Fruit fly (Drosophila melanogaster) whole organism, wandering third instar larva: ENCODE data around the gene bbg.

Experiments used
- Abd-B ChIP-seq: fragments of >200 bp; optimal IDR thresholded peaks from 2 replicates; lab custom pipeline; 2017; ENCODE audit warnings: missing biosample characterization, missing genetic modification characterization
- CG32264 ChIP-seq: fragments of 200-800 bp; sonication (Bioruptor generic); optimal IDR thresholded peaks from 2 replicates; lab custom pipeline; 2016; ENCODE audit warnings: missing biosample characterization, missing genetic modification characterization
- CrebA ChIP-seq: fragments of 200-800 bp; sonication (Bioruptor generic); optimal IDR thresholded peaks from 2 replicates; lab custom pipeline; 2016; ENCODE audit warnings: missing biosample characterization, mild to moderate bottlenecking, missing genetic modification characterization, borderline replicate concordance
- Dfd ChIP-seq: fragments of >200 bp; optimal IDR thresholded peaks from 2 replicates; lab custom pipeline; 2017; ENCODE audit warnings: missing biosample characterization, missing genetic modification characterization
- Dif ChIP-seq: fragments of 200-275, 200-300 bp; sonication (Bioruptor generic); optimal IDR thresholded peaks from 2 replicates; lab custom pipeline; 2018; ENCODE audit warnings: missing biosample characterization, missing genetic modification characterization; ENCODE audit not compliant: partially characterized antibody
- GATAd ChIP-seq: sonication (Bioruptor generic); optimal IDR thresholded peaks from 2 replicates; lab custom pipeline; 2016; ENCODE audit warnings: missing biosample characterization, missing genetic modification characterization
- HLH106 ChIP-seq: fragments of 200-800 bp; optimal IDR thresholded peaks from 3 replicates; lab custom pipeline; 2019; ENCODE audit warnings: missing biosample characterization, mild to moderate bottlenecking, missing genetic modification characterization, moderate library complexity
- Hnf4 ChIP-seq: fragments of 200-800 bp; sonication (Bioruptor generic); optimal IDR thresholded peaks from 2 replicates; lab custom pipeline; 2016; ENCODE audit warnings: missing biosample characterization, mild to moderate bottlenecking, missing genetic modification characterization
- Hr78 ChIP-seq: fragments of >200 bp; optimal IDR thresholded peaks from 2 replicates; lab custom pipeline; 2017; ENCODE audit warnings: missing biosample characterization, missing genetic modification characterization
- Hr83 ChIP-seq: fragments of 200-300 bp; sonication (Bioruptor generic); optimal IDR thresholded peaks from 2 replicates; lab custom pipeline; 2016; ENCODE audit warnings: missing biosample characterization, mild to moderate bottlenecking, missing genetic modification characterization, moderate library complexity; ENCODE audit not compliant: poor library complexity, severe bottlenecking
- Jra ChIP-seq: sonication (Bioruptor generic); optimal IDR thresholded peaks from 2 replicates; lab custom pipeline; 2016; ENCODE audit warnings: missing biosample characterization, missing genetic modification characterization
- Mio ChIP-seq: sonication (Bioruptor generic); optimal IDR thresholded peaks from 2 replicates; lab custom pipeline; 2016; ENCODE audit warnings: missing biosample characterization, missing genetic modification characterization
- Myc ChIP-seq: fragments of >200 bp; optimal IDR thresholded peaks from 2 replicates; lab custom pipeline; 2017
- N ChIP-seq: fragments of >200 bp; optimal IDR thresholded peaks from 2 replicates; lab custom pipeline; 2018; ENCODE audit warnings: missing biosample characterization, missing external identifiers, missing genetic modification characterization
- OdsH ChIP-seq: fragments of 200-800 bp; sonication (Bioruptor generic); optimal IDR thresholded peaks from 2 replicates; lab custom pipeline; 2016; ENCODE audit warnings: missing biosample characterization, mild to moderate bottlenecking, missing genetic modification characterization
- Rel ChIP-seq, 2 experiments: fragments of 200-800 bp; sonication (Bioruptor generic) in 1 of 2; optimal IDR thresholded peaks; 2 replicates in 1 of 2; 3 replicates in 1 of 2; lab custom pipeline; 2016 to 2019; ENCODE audit warnings: mild to moderate bottlenecking in 2 of 2, missing biosample characterization in 2 of 2, missing genetic modification characterization in 2 of 2, moderate library complexity in 1 of 2
- Sp1 ChIP-seq: fragments of 200-800 bp; sonication (Bioruptor generic); optimal IDR thresholded peaks from 3 replicates; lab custom pipeline; 2019; ENCODE audit warnings: missing biosample characterization, mild to moderate bottlenecking, missing genetic modification characterization, moderate library complexity
- Vsx2 ChIP-seq: fragments of 200-300, 225-300 bp; sonication (Bioruptor generic); optimal IDR thresholded peaks from 2 replicates; lab custom pipeline; 2018; ENCODE audit warnings: missing biosample characterization, missing genetic modification characterization; ENCODE audit not compliant: partially characterized antibody
- br ChIP-seq: fragments of 200-800 bp; sonication (Bioruptor generic); optimal IDR thresholded peaks from 2 replicates; lab custom pipeline; 2016; ENCODE audit warnings: missing biosample characterization, missing genetic modification characterization
- brk ChIP-seq: fragments of 200-800 bp; sonication (Bioruptor generic); optimal IDR thresholded peaks from 2 replicates; lab custom pipeline; 2016; ENCODE audit warnings: missing biosample characterization, mild to moderate bottlenecking, missing genetic modification characterization
- dl ChIP-seq, 2 experiments: fragments of 175-275, 200-275 bp in 1 of 2; fragments of 200-275 bp in 1 of 2; sonication (Bioruptor generic); optimal IDR thresholded peaks; lab custom pipeline; 2018; ENCODE audit warnings: mild to moderate bottlenecking in 2 of 2, missing biosample characterization in 2 of 2, missing genetic modification characterization in 2 of 2, moderate library complexity in 2 of 2; ENCODE audit not compliant: partially characterized antibody in 2 of 2, insufficient read depth in 1 of 2
- dmrt93B ChIP-seq: fragments of 200-800 bp; sonication (Bioruptor generic); optimal IDR thresholded peaks from 2 replicates; lab custom pipeline; 2018; ENCODE audit warnings: missing biosample characterization, mild to moderate bottlenecking, missing genetic modification characterization
- dsf ChIP-seq: sonication (Bioruptor generic); optimal IDR thresholded peaks from 2 replicates; lab custom pipeline; 2016; ENCODE audit warnings: missing biosample characterization, missing genetic modification characterization, borderline replicate concordance
- ey ChIP-seq: fragments of 200-800 bp; sonication (Bioruptor generic); optimal IDR thresholded peaks from 2 replicates; lab custom pipeline; 2016; ENCODE audit warnings: missing biosample characterization, missing genetic modification characterization
- fru ChIP-seq: fragments of 200-800 bp; sonication (Bioruptor generic); optimal IDR thresholded peaks from 3 replicates; lab custom pipeline; 2016; ENCODE audit warnings: missing biosample characterization, mild to moderate bottlenecking, missing genetic modification characterization
- h ChIP-seq: fragments of 200-800 bp; sonication (Bioruptor generic); optimal IDR thresholded peaks from 3 replicates; lab custom pipeline; 2016; ENCODE audit warnings: missing biosample characterization, mild to moderate bottlenecking, missing genetic modification characterization
- jim ChIP-seq: fragments of 175-275, 200-325 bp; sonication (Bioruptor generic); optimal IDR thresholded peaks from 2 replicates; lab custom pipeline; 2016; ENCODE audit warnings: missing biosample characterization, mild to moderate bottlenecking, missing genetic modification characterization
- lola ChIP-seq: fragments of >200 bp; optimal IDR thresholded peaks from 2 replicates; lab custom pipeline; 2017; ENCODE audit warnings: missing biosample characterization, missing genetic modification characterization
- pan ChIP-seq: fragments of >200 bp; optimal IDR thresholded peaks from 2 replicates; lab custom pipeline; 2017
- psq ChIP-seq: fragments of 200-800 bp; sonication (Bioruptor generic); optimal IDR thresholded peaks from 3 replicates; lab custom pipeline; 2017; ENCODE audit warnings: missing biosample characterization, mild to moderate bottlenecking, missing genetic modification characterization, moderate library complexity
- rgr ChIP-seq: fragments of 200-800 bp; sonication (Bioruptor generic); optimal IDR thresholded peaks from 3 replicates; lab custom pipeline; 2016; ENCODE audit warnings: missing biosample characterization, mild to moderate bottlenecking, missing genetic modification characterization
- sage ChIP-seq: fragments of 200-800 bp; sonication (Bioruptor generic); optimal IDR thresholded peaks from 2 replicates; lab custom pipeline; 2016; ENCODE audit warnings: missing biosample characterization, mild to moderate bottlenecking, missing genetic modification characterization
- sv ChIP-seq: fragments of 200-800 bp; sonication (Bioruptor generic); optimal IDR thresholded peaks from 3 replicates; lab custom pipeline; 2016; ENCODE audit warnings: missing biosample characterization, missing genetic modification characterization
- tai ChIP-seq: sonication (Bioruptor generic); optimal IDR thresholded peaks from 2 replicates; lab custom pipeline; 2016; ENCODE audit warnings: missing biosample characterization, missing genetic modification characterization
- usp ChIP-seq: fragments of >200 bp; optimal IDR thresholded peaks from 2 replicates; lab custom pipeline; 2017; ENCODE audit warnings: missing biosample characterization, missing genetic modification characterization
- woc ChIP-seq: sonication (Bioruptor generic); optimal IDR thresholded peaks from 2 replicates; lab custom pipeline; 2016; ENCODE audit warnings: missing biosample characterization, mild to moderate bottlenecking, missing genetic modification characterization

The bbg gene

dm6 chr3L:14446874-14447273, 89.2 kb downstream of the bbg start:
- no peak for TF ChIP-seq Jra
- no peak for TF ChIP-seq sage (GFP tag; lab: Kevin White, UChicago)

dm6 chr3L:14440592-14440991, 95.5 kb downstream of the bbg start:
- no peak for TF ChIP-seq Hr83 (GFP tag; lab: Kevin White, UChicago)
- no peak for TF ChIP-seq Sp1
- no peak for TF ChIP-seq sage (GFP tag; lab: Kevin White, UChicago)
- no peak for TF ChIP-seq lola (GFP tag; lab: Kevin White, UChicago)
- TF ChIP-seq N (GFP tag; lab: Kevin White, UChicago), result no peak
- TF ChIP-seq Mio (GFP tag; lab: Kevin White, UChicago), result no peak
- TF ChIP-seq dmrt93B (GFP tag; lab: Kevin White, UChicago), result no peak
- no peak for TF ChIP-seq Abd-B (GFP tag; lab: Kevin White, UChicago)
- TF ChIP-seq Dfd (GFP tag; lab: Kevin White, UChicago), result no peak
- no peak for TF ChIP-seq dl (GFP tag; optimal IDR thresholded peaks at IDR 0.05; lab: Kevin White, UChicago; ENCODE audit: insufficient read depth in 1 of 2, partially characterized antibody in 2 of 2)
- no peak for TF ChIP-seq CG32264 (GFP tag; lab: Kevin White, UChicago)
- no peak for TF ChIP-seq usp (GFP tag; lab: Kevin White, UChicago)
- TF ChIP-seq CrebA (GFP tag; lab: Kevin White, UChicago), result no peak
- no peak for TF ChIP-seq brk (GFP tag; lab: Kevin White, UChicago)
- no peak for TF ChIP-seq Dif
- no peak for TF ChIP-seq sv (GFP tag; lab: Kevin White, UChicago)
- no peak for TF ChIP-seq Hr78 (GFP tag; lab: Kevin White, UChicago)
- no peak for TF ChIP-seq tai

- TF ChIP-seq Abd-B (GFP tag; lab: Kevin White, UChicago) (no peak), dsf (no peak), OdsH (no peak), dl (GFP tag; optimal IDR thresholded peaks at IDR 0.05; lab: Kevin White, UChicago; ENCODE audit: insufficient read depth in 1 of 2, partially characterized antibody in 2 of 2) (no peak), pan (lab: Kevin White, UChicago) (no peak), ey (no peak), Rel (GFP tag; optimal IDR thresholded peaks at IDR 0.05; lab: Kevin White, UChicago) (no peak), Rel (tag; optimal IDR thresholded peaks at IDR 0.05; lab: Kevin White, UChicago) (no peak), sv (GFP tag; lab: Kevin White, UChicago) (no peak), lola (GFP tag; lab: Kevin White, UChicago) (no peak), Hnf4 (GFP tag; lab: Kevin White, UChicago) (no peak), dmrt93B (GFP tag; lab: Kevin White, UChicago) (no peak), psq (no peak), CG32264 (GFP tag; lab: Kevin White, UChicago) (no peak), Jra (no peak), HLH106 (tag; lab: Kevin White, UChicago) (no peak), br (no peak), sage (GFP tag; lab: Kevin White, UChicago) (no peak), h (GFP tag; lab: Kevin White, UChicago) (no peak), Hr83 (GFP tag; lab: Kevin White, UChicago) (no peak), fru (no peak)
- TF ChIP-seq, all 38 proteins: peak for 0
Measured at dm6 chr3L:14432252-14432651, 103.8 kb downstream of the bbg start.

- TF ChIP-seq Dfd (GFP tag; lab: Kevin White, UChicago), result no peak
- TF ChIP-seq woc, result no peak
- TF ChIP-seq lola (GFP tag; lab: Kevin White, UChicago), result no peak
- no peak for TF ChIP-seq HLH106 (tag; lab: Kevin White, UChicago)
- no peak for TF ChIP-seq CrebA (GFP tag; lab: Kevin White, UChicago)
- no peak for TF ChIP-seq Abd-B (GFP tag; lab: Kevin White, UChicago)
- TF ChIP-seq Dif, result no peak
- TF ChIP-seq Jra, result no peak
- no peak for TF ChIP-seq rgr
- no peak for TF ChIP-seq OdsH
- no peak for TF ChIP-seq Hr78 (GFP tag; lab: Kevin White, UChicago)
- TF ChIP-seq tai, result no peak
- no peak for TF ChIP-seq psq
- TF ChIP-seq GATAd, result no peak
- TF ChIP-seq Myc (lab: Kevin White, UChicago), result no peak
- no peak for TF ChIP-seq Rel (GFP tag; optimal IDR thresholded peaks at IDR 0.05; lab: Kevin White, UChicago)
- no peak for TF ChIP-seq Rel (tag; optimal IDR thresholded peaks at IDR 0.05; lab: Kevin White, UChicago)
- TF ChIP-seq Vsx2, result no peak
- no peak for TF ChIP-seq br
- no peak for TF ChIP-seq jim
- no peak for TF ChIP-seq usp (GFP tag; lab: Kevin White, UChicago)
- TF ChIP-seq, all 38 proteins: peak for 0
Measured at dm6 chr3L:14428958-14429357, 107.1 kb downstream of the bbg start.
